Fruit fly (Drosophila melanogaster) whole organism, prepupa: Measurements from ENCODE around the gene CG6142.
A peak's percentile ranks its signal among the peaks of the same experiment; 100 is the strongest.

ENCODE experiments used
- CG10669 ChIP-seq: fragments of 200-800 bp; sonication (Bioruptor generic); optimal IDR thresholded peaks from 3 replicates; lab custom pipeline; 2018; ENCODE audit warnings: missing biosample characterization, mild to moderate bottlenecking, missing genetic modification characterization, moderate library complexity
- CG11294 ChIP-seq: fragments of 200-800 bp; sonication (Bioruptor generic); IDR thresholded peaks from 2 replicates; pipeline ENCODE4 v1.3.6; 2022; ENCODE audit warnings: missing biosample characterization, missing genetic modification characterization
- CG11762 ChIP-seq: fragments of 200-800 bp; sonication (Bioruptor generic); optimal IDR thresholded peaks from 3 replicates; lab custom pipeline; 2016; ENCODE audit warnings: missing biosample characterization, missing genetic modification characterization; ENCODE audit not compliant: insufficient read depth
- CG11902 ChIP-seq: fragments of 200-800 bp; sonication (Bioruptor generic); optimal IDR thresholded peaks from 3 replicates; lab custom pipeline; 2016; ENCODE audit warnings: missing biosample characterization, missing genetic modification characterization
- CG15336 ChIP-seq: fragments of 200-800 bp; sonication (Bioruptor generic); IDR thresholded peaks from 2 replicates; pipeline ENCODE4 v1.3.6; 2022; ENCODE audit warnings: missing biosample characterization, missing genetic modification characterization
- CG3032 ChIP-seq: fragments of 200-800 bp; optimal IDR thresholded peaks from 2 replicates; lab custom pipeline; 2019; ENCODE audit warnings: missing biosample characterization, mild to moderate bottlenecking, missing genetic modification characterization, moderate library complexity
- CG31627 ChIP-seq: fragments of 200-800 bp; sonication (Bioruptor generic); optimal IDR thresholded peaks from 3 replicates; lab custom pipeline; 2016; ENCODE audit warnings: missing biosample characterization, missing genetic modification characterization
- CG34406 ChIP-seq: fragments of 200-800 bp; sonication (Bioruptor generic); optimal IDR thresholded peaks from 3 replicates; lab custom pipeline; 2016; ENCODE audit warnings: missing biosample characterization, missing genetic modification characterization
- CG3919 ChIP-seq: fragments of 200-800 bp; sonication (Bioruptor generic); optimal IDR thresholded peaks from 3 replicates; lab custom pipeline; 2016; ENCODE audit warnings: missing biosample characterization, missing genetic modification characterization
- CG4318 ChIP-seq: fragments of 200-800 bp; sonication (Bioruptor generic); optimal IDR thresholded peaks from 3 replicates; lab custom pipeline; 2017; ENCODE audit warnings: missing biosample characterization, mild to moderate bottlenecking, missing genetic modification characterization
- CG6163 ChIP-seq: fragments of 200-800 bp; sonication (Bioruptor generic); IDR thresholded peaks from 3 replicates; pipeline ENCODE4 v1.3.6; 2022; ENCODE audit warnings: missing biosample characterization, missing genetic modification characterization
- CG6808 ChIP-seq: fragments of 200-800 bp; sonication (Bioruptor generic); optimal IDR thresholded peaks from 3 replicates; lab custom pipeline; 2017; ENCODE audit warnings: missing biosample characterization, missing genetic modification characterization, mild to moderate bottlenecking, moderate library complexity, missing genetic modification reagents
- CG6854 ChIP-seq: fragments of 200-800 bp; sonication (Bioruptor generic); optimal IDR thresholded peaks from 2 replicates; lab custom pipeline; 2017; ENCODE audit warnings: missing biosample characterization, mild to moderate bottlenecking, missing genetic modification characterization
- CG7368 ChIP-seq: fragments of 200-800 bp; sonication (Bioruptor generic); optimal IDR thresholded peaks from 3 replicates; lab custom pipeline; 2016; ENCODE audit warnings: missing biosample characterization, missing genetic modification characterization
- CG8119 ChIP-seq: fragments of 200-800 bp; sonication (Bioruptor generic); IDR thresholded peaks from 3 replicates; pipeline ENCODE4 v1.3.6; 2022; ENCODE audit warnings: missing biosample characterization, missing genetic modification characterization
- CG8632 ChIP-seq: fragments of 200-800 bp; sonication (Bioruptor generic); optimal IDR thresholded peaks from 3 replicates; lab custom pipeline; 2016; ENCODE audit warnings: missing biosample characterization, missing genetic modification characterization
- CG9139 ChIP-seq: fragments of 200-800 bp; sonication (Bioruptor generic); optimal IDR thresholded peaks from 3 replicates; lab custom pipeline; 2017; ENCODE audit warnings: missing biosample characterization, mild to moderate bottlenecking, missing genetic modification characterization
- Eip75B ChIP-seq: fragments of 200-800 bp; sonication (Bioruptor generic); optimal IDR thresholded peaks from 3 replicates; lab custom pipeline; 2016; ENCODE audit warnings: missing biosample characterization, missing genetic modification characterization
- Eip78C ChIP-seq: fragments of 200-800 bp; sonication (Bioruptor generic); peaks from one replicate; lab custom pipeline; 2016; ENCODE audit warnings: missing biosample characterization, missing genetic modification characterization
- Eip93F ChIP-seq: fragments of 200-800 bp; sonication (Bioruptor generic); optimal IDR thresholded peaks from 2 replicates; lab custom pipeline; 2016; ENCODE audit warnings: missing biosample characterization, mild to moderate bottlenecking, missing genetic modification characterization
- Ets21C ChIP-seq: fragments of 200-800 bp; sonication (Bioruptor generic); optimal IDR thresholded peaks from 3 replicates; lab custom pipeline; 2016; ENCODE audit warnings: missing biosample characterization, missing genetic modification characterization
- Ets96B ChIP-seq: fragments of 200-800 bp; optimal IDR thresholded peaks from 2 replicates; lab custom pipeline; 2019; ENCODE audit warnings: missing biosample characterization, mild to moderate bottlenecking, missing genetic modification characterization, moderate library complexity
- Gug ChIP-seq: fragments of 200-800 bp; sonication (Bioruptor generic); IDR thresholded peaks from 2 replicates; pipeline ENCODE4 v1.3.6; 2022; ENCODE audit warnings: missing biosample characterization, missing genetic modification characterization
- Hr38 ChIP-seq: sonication (Bioruptor generic); optimal IDR thresholded peaks from 2 replicates; lab custom pipeline; 2016; ENCODE audit warnings: missing biosample characterization, missing genetic modification characterization
- Hr39 ChIP-seq: fragments of 200-800 bp; sonication (Bioruptor generic); optimal IDR thresholded peaks from 2 replicates; lab custom pipeline; 2016; ENCODE audit warnings: missing biosample characterization, missing genetic modification characterization
- Hr4 ChIP-seq: fragments of 200-800 bp; sonication (Bioruptor generic); optimal IDR thresholded peaks from 3 replicates; lab custom pipeline; 2016; ENCODE audit warnings: missing biosample characterization, missing genetic modification characterization
- Met ChIP-seq: fragments of 200-800 bp; sonication (Bioruptor generic); optimal IDR thresholded peaks from 3 replicates; lab custom pipeline; 2016; ENCODE audit warnings: missing biosample characterization, missing genetic modification characterization
- OdsH ChIP-seq: fragments of 200-800 bp; sonication (Bioruptor generic); optimal IDR thresholded peaks from 3 replicates; lab custom pipeline; 2016; ENCODE audit warnings: missing biosample characterization, missing genetic modification characterization
- Smox ChIP-seq: fragments of 200-800 bp; sonication (Bioruptor generic); optimal IDR thresholded peaks from 3 replicates; lab custom pipeline; 2016; ENCODE audit warnings: missing biosample characterization, missing genetic modification characterization
- Sox102F ChIP-seq: fragments of 200-800 bp; sonication (Bioruptor generic); optimal IDR thresholded peaks from 2 replicates; lab custom pipeline; 2016; ENCODE audit warnings: missing biosample characterization, mild to moderate bottlenecking, missing genetic modification characterization
- Sox14 ChIP-seq: fragments of 200-800 bp; sonication (Bioruptor generic); optimal IDR thresholded peaks from 3 replicates; lab custom pipeline; 2016; ENCODE audit warnings: missing biosample characterization, missing genetic modification characterization
- Sox15 ChIP-seq: fragments of 200-800 bp; sonication (Bioruptor generic); optimal IDR thresholded peaks from 3 replicates; lab custom pipeline; 2016; ENCODE audit warnings: missing biosample characterization, missing genetic modification characterization
- achi ChIP-seq: fragments of 200-800 bp; sonication (Bioruptor generic); optimal IDR thresholded peaks from 3 replicates; lab custom pipeline; 2016; ENCODE audit warnings: missing biosample characterization, missing genetic modification characterization
- dac ChIP-seq: fragments of 200-800 bp; sonication (Bioruptor generic); optimal IDR thresholded peaks from 2 replicates; lab custom pipeline; 2017; ENCODE audit warnings: missing biosample characterization, mild to moderate bottlenecking, missing genetic modification characterization
- dsx ChIP-seq: fragments of 200-800 bp; optimal IDR thresholded peaks from 3 replicates; lab custom pipeline; 2019; ENCODE audit warnings: missing biosample characterization, mild to moderate bottlenecking, missing genetic modification characterization, moderate library complexity; ENCODE audit not compliant: poor library complexity, severe bottlenecking
- eg ChIP-seq: fragments of 200-800 bp; sonication (Bioruptor generic); IDR thresholded peaks from 3 replicates; pipeline ENCODE4 v1.3.6; 2022; ENCODE audit warnings: missing biosample characterization, missing genetic modification characterization
- esn ChIP-seq: fragments of 200-800 bp; sonication (Bioruptor generic); optimal IDR thresholded peaks from 2 replicates; lab custom pipeline; 2016; ENCODE audit warnings: missing biosample characterization, mild to moderate bottlenecking, missing genetic modification characterization, moderate library complexity
- fd59A ChIP-seq: fragments of 200-800 bp; sonication (Bioruptor generic); optimal IDR thresholded peaks from 2 replicates; lab custom pipeline; 2017; ENCODE audit warnings: missing biosample characterization, mild to moderate bottlenecking, missing genetic modification characterization, missing genetic modification reagents
- fd85E ChIP-seq: fragments of 200-800 bp; sonication (Bioruptor generic); optimal IDR thresholded peaks from 3 replicates; lab custom pipeline; 2016; ENCODE audit warnings: missing biosample characterization, missing genetic modification characterization
- fkh ChIP-seq: fragments of 200-800 bp; sonication (Bioruptor generic); optimal IDR thresholded peaks from 3 replicates; lab custom pipeline; 2017; ENCODE audit warnings: missing biosample characterization, mild to moderate bottlenecking, missing genetic modification characterization, moderate library complexity
- lz ChIP-seq: fragments of 200-800 bp; sonication (Bioruptor generic); optimal IDR thresholded peaks from 3 replicates; lab custom pipeline; 2016; ENCODE audit warnings: missing biosample characterization, missing genetic modification characterization
- net ChIP-seq: fragments of 200-800 bp; sonication (Bioruptor generic); optimal IDR thresholded peaks from 3 replicates; lab custom pipeline; 2016; ENCODE audit warnings: missing biosample characterization, missing genetic modification characterization
- spab ChIP-seq: fragments of 200-800 bp; sonication (Bioruptor generic); optimal IDR thresholded peaks from 2 replicates; lab custom pipeline; 2017; ENCODE audit warnings: missing biosample characterization, mild to moderate bottlenecking, missing genetic modification characterization, missing genetic modification reagents
- ss ChIP-seq, 2 experiments: fragments of 200-800 bp; sonication (Bioruptor generic); optimal IDR thresholded peaks; 2 replicates in 1 of 2; 3 replicates in 1 of 2; lab custom pipeline; 2017 to 2018; ENCODE audit warnings: mild to moderate bottlenecking in 2 of 2, missing biosample characterization in 2 of 2, missing genetic modification characterization in 2 of 2, moderate library complexity in 1 of 2
- topi ChIP-seq: fragments of 200-800 bp; sonication (Bioruptor generic); optimal IDR thresholded peaks from 3 replicates; lab custom pipeline; 2016; ENCODE audit warnings: missing biosample characterization, missing genetic modification characterization
- vri ChIP-seq: fragments of 200-800 bp; sonication (Bioruptor generic); optimal IDR thresholded peaks from 3 replicates; lab custom pipeline; 2016; ENCODE audit warnings: missing biosample characterization, mild to moderate bottlenecking, missing genetic modification characterization

The CG6142 gene

DNA sequence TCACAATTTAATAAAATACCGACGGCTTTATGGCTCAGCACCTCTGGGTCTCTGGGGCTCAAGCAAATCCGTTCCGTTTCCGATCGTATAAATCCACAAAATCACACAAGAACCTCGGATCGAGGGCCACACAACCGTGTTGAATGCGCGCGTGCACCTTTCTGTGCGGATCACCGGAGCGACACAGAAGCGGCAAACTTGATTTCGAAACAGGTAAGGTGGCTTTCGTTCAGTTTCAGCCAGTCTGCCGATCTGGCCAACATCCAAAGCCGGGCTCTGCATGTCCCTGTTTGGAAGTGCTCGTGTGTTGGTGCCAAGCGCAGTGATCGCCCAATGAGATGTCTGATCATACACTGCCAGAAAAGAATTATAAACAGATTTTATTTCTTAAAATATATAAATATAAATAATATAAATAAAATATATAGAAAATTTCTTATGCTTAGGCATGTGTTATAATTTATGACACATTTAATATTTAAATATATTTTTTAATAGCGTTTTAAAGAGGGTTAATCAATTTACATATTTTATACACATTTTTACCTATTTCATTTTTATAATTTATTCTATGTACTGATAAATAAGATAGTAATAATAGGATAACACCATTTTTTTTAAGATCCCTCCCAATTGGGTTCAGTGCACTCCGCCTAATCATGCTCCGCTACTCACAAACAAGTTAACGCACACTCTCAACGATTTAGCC lies 34.3 kb upstream of the CG6142 start, which contains the start of gene dysf (continued):
- TF ChIP-seq topi (peak; percentile 58), CG3919 (peak; percentile 71), CG10669 (GFP tag; lab: Kevin White, UChicago) (peak; percentile 54), CG11762 (GFP tag; lab: Kevin White, UChicago) (peak; percentile 63), CG6854 (GFP tag; lab: Kevin White, UChicago) (no peak), spab (GFP tag; lab: Kevin White, UChicago) (peak; percentile 75), CG4318 (GFP tag; lab: Kevin White, UChicago) (peak; percentile 77), CG11294 (GFP tag; lab: Robert Waterston, UW) (peak; percentile 39; the same call in 1 of the 2 replicates), dsx (GFP tag; lab: Kevin White, UChicago) (peak; percentile 76), esn (GFP tag; lab: Kevin White, UChicago) (peak; percentile 72), dac (GFP tag; lab: Kevin White, UChicago) (no peak), fd59A (GFP tag; lab: Kevin White, UChicago) (peak; percentile 41), CG34406 (GFP tag; lab: Kevin White, UChicago) (peak; percentile 81), fkh (no peak), CG11902 (peak; percentile 44), ss (GFP tag; optimal IDR thresholded peaks at IDR 0.05; lab: Kevin White, UChicago) (peak; percentile 81 to 87), CG3032 (peak; percentile 87)

DNA sequence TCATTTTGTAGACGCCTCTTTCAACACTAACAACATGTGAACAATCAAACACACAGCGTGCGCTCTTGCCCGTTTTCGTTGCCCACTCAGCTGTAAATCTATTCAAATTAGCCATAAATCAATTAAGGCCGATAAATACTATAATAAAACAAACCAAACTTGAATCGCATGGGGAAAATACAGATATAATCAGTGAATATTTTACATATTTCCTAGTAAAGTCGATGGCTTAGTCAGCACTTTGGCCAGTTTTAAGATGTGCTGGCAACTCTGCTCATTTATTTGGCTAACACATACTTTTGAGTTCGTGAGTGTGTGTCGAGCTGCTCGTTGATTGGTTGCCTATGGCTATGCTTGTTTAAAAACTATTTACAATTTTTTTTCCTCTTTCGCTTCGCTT lies 33.7 kb upstream of the CG6142 start:
- TF ChIP-seq CG34406 (GFP tag; lab: Kevin White, UChicago), result no peak
- peak; percentile 11 for TF ChIP-seq Sox14 (GFP tag; lab: Kevin White, UChicago)
- no peak for TF ChIP-seq Ets21C (GFP tag; lab: Kevin White, UChicago)
- TF ChIP-seq Hr38 (GFP tag; lab: Kevin White, UChicago), result no peak
- no peak for TF ChIP-seq OdsH (GFP tag; lab: Kevin White, UChicago)
- TF ChIP-seq CG3919, result no peak
- no peak for TF ChIP-seq Sox15 (GFP tag; lab: Kevin White, UChicago)
- TF ChIP-seq Smox (GFP tag; lab: Kevin White, UChicago), result no peak
- no peak for TF ChIP-seq fd85E (GFP tag; lab: Kevin White, UChicago)
- no peak for TF ChIP-seq CG4318 (GFP tag; lab: Kevin White, UChicago)
- no peak for TF ChIP-seq CG9139 (GFP tag; lab: Kevin White, UChicago)
- TF ChIP-seq Gug (GFP tag; lab: Robert Waterston, UW), result no peak
- peak; percentile 10 for TF ChIP-seq Met
- TF ChIP-seq Hr4, result peak; percentile 19
- no peak for TF ChIP-seq achi (GFP tag; lab: Kevin White, UChicago)
- TF ChIP-seq fd59A (GFP tag; lab: Kevin White, UChicago), result no peak
- TF ChIP-seq CG11902, result no peak
- TF ChIP-seq Ets96B (tag; lab: Kevin White, UChicago), result no peak
- no peak for TF ChIP-seq CG3032
- no peak for TF ChIP-seq lz (GFP tag; lab: Kevin White, UChicago)
- TF ChIP-seq CG11294 (GFP tag; lab: Robert Waterston, UW), result no peak
- TF ChIP-seq CG6808 (GFP tag; lab: Kevin White, UChicago), result no peak
- no peak for TF ChIP-seq Eip93F (GFP tag; lab: Kevin White, UChicago)
- TF ChIP-seq CG8119 (GFP tag; lab: Robert Waterston, UW), result no peak
- TF ChIP-seq dac (GFP tag; lab: Kevin White, UChicago), result no peak
- TF ChIP-seq vri (GFP tag; lab: Kevin White, UChicago), result peak; percentile 6
- TF ChIP-seq CG31627 (GFP tag; lab: Kevin White, UChicago), result no peak
- no peak for TF ChIP-seq CG6854 (GFP tag; lab: Kevin White, UChicago)
- 0 out of 3 replicates have a peak, but pooled peaks have one; percentile 29 for TF ChIP-seq CG6163 (GFP tag; lab: Robert Waterston, UW)
- no peak for TF ChIP-seq Hr39 (GFP tag; lab: Kevin White, UChicago)
- TF ChIP-seq esn (GFP tag; lab: Kevin White, UChicago), result no peak
- TF ChIP-seq topi, result no peak
- TF ChIP-seq CG8632, result no peak
- no peak for TF ChIP-seq Eip78C (GFP tag; lab: Kevin White, UChicago)
- TF ChIP-seq ss (GFP tag; optimal IDR thresholded peaks at IDR 0.05; lab: Kevin White, UChicago), result no peak
- no peak for TF ChIP-seq net (GFP tag; lab: Kevin White, UChicago)
- TF ChIP-seq CG11762 (GFP tag; lab: Kevin White, UChicago), result no peak
- no peak for TF ChIP-seq spab (GFP tag; lab: Kevin White, UChicago)
- TF ChIP-seq CG7368 (GFP tag; lab: Kevin White, UChicago), result no peak
- peak; percentile 21 for TF ChIP-seq Sox102F (GFP tag; lab: Kevin White, UChicago)
- peak; percentile 10; the same call in 1 of the 3 replicates for TF ChIP-seq eg (GFP tag; lab: Robert Waterston, UW)
- no peak for TF ChIP-seq CG15336
- peak; percentile 85 for TF ChIP-seq fkh
- no peak for TF ChIP-seq Eip75B (GFP tag; lab: Kevin White, UChicago)
